Worm (Caenorhabditis elegans): ENCODE data around the gene T09F5.20.

Gene T09F5.20

DNA sequence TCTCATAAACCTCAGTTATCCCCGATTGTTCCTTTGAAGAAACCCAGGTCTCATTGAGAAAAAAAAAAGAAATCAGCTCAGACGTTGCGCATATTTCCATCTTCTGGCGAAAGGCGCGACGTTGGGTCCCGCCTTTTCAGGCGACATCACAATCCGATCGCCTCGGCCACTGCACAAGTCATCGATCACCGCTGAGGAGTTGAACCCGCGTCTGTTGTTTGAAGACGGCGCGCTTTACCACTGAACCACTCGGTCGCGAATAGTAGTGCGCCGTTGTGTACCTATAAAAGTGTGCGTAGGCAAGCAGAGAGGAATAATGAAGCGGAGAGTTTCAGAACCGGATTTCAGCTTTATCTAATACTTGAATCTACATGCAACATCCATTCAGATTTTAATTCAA, 43.2 kb upstream of the T09F5.20 start, which contains the start of gene Y75B12B.11:
Gene Y75B12B.11 (plus strand): TSS at position 394 of the 400 bp plus-strand sequence.
- TF ChIP-seq ceh-8 (GFP tag; optimal IDR thresholded peaks at IDR 0.05) (no peak), mab-9 (GFP tag; IDR thresholded peaks at IDR 0.05) (no peak), lin-35 (GFP tag; optimal IDR thresholded peaks at IDR 0.05) (peak; percentile 73 to 89), zip-4 (GFP tag; optimal IDR thresholded peaks at IDR 0.05) (peak; percentile 29), sptf-1 (tag; optimal IDR thresholded peaks at IDR 0.05) (no peak), sox-4 (tag; optimal IDR thresholded peaks at IDR 0.05) (no peak), snpc-4 (tag; optimal IDR thresholded peaks at IDR 0.05) (peak; percentile 56), hlh-17 (GFP tag; optimal IDR thresholded peaks at IDR 0.05; ENCODE audit: borderline replicate concordance) (no peak), unc-98 (GFP tag; IDR thresholded peaks at IDR 0.05) (no peak), dsc-1 (tag; optimal IDR thresholded peaks at IDR 0.05) (peak; percentile 66), ceh-82 (tag; optimal IDR thresholded peaks at IDR 0.05) (peak; percentile 33 to 64 (median 37)), nhr-77 (tag; optimal IDR thresholded peaks at IDR 0.05) (peak; percentile 45), fos-1 (tag; optimal IDR thresholded peaks at IDR 0.05) (peak; percentile 16), ceh-90 (tag; optimal IDR thresholded peaks at IDR 0.05) (no peak), vab-15 (tag; optimal IDR thresholded peaks at IDR 0.05) (peak; percentile 20), efl-3 (GFP tag; optimal IDR thresholded peaks at IDR 0.05) (no peak), dpl-1 (GFP tag; optimal IDR thresholded peaks at IDR 0.05) (peak; percentile 60 to 72 (median 70)), irx-1 (tag; optimal IDR thresholded peaks at IDR 0.05) (peak; percentile 28), aha-1 (tag; optimal IDR thresholded peaks at IDR 0.05) (no peak), nhr-12 (tag; optimal IDR thresholded peaks at IDR 0.05) (no peak), elt-3 (tag; optimal IDR thresholded peaks at IDR 0.05) (peak in 2 of 6 experiments; percentile 46 to 48), nhr-11 (tag; optimal IDR thresholded peaks at IDR 0.05) (no peak), hlh-4 (tag; optimal IDR thresholded peaks at IDR 0.05) (no peak), zag-1 (tag; optimal IDR thresholded peaks at IDR 0.05) (no peak), mdl-1 (tag; optimal IDR thresholded peaks at IDR 0.05) (peak in 1 of 2 experiments; percentile 51), nhr-237 (tag; optimal IDR thresholded peaks at IDR 0.05) (no peak), rnt-1 (tag; optimal IDR thresholded peaks at IDR 0.05) (peak; percentile 85), Y116A8C.19 (tag; optimal IDR thresholded peaks at IDR 0.05; ENCODE audit: borderline replicate concordance) (no peak), ceh-63 (GFP tag; optimal IDR thresholded peaks at IDR 0.05) (no peak), nhr-90 (tag; optimal IDR thresholded peaks at IDR 0.05; ENCODE audit: poor library complexity) (peak; percentile 75), nhr-19 (GFP tag; conservative IDR thresholded peaks at IDR 0.05) (peak; percentile 71), C16A3.4 (tag; optimal IDR thresholded peaks at IDR 0.05) (peak; percentile 69), skn-1 (tag; optimal IDR thresholded peaks at IDR 0.05) (peak; percentile 67), ama-1 (optimal IDR thresholded peaks at IDR 0.05) (peak; percentile 86), lin-39 (tag; optimal IDR thresholded peaks at IDR 0.05) (no peak), lin-13 (GFP tag; optimal IDR thresholded peaks at IDR 0.05) (peak; percentile 34), elt-2 (tag; optimal IDR thresholded peaks at IDR 0.05) (peak; percentile 57), tlp-1 (tag; optimal IDR thresholded peaks at IDR 0.05) (no peak), grh-1 (GFP tag; IDR thresholded peaks at IDR 0.05) (peak; percentile 43; the same call in 1 of the 2 replicates), nhr-47 (tag; optimal IDR thresholded peaks at IDR 0.05) (peak; percentile 83), pax-3 (tag; optimal IDR thresholded peaks at IDR 0.05) (peak; percentile 86), aly-2 (tag; optimal IDR thresholded peaks at IDR 0.05) (no peak), ceh-88 (GFP tag; IDR thresholded peaks at IDR 0.05) (no peak), nhr-84 (tag; optimal IDR thresholded peaks at IDR 0.05) (no peak), blmp-1 (tag; optimal IDR thresholded peaks at IDR 0.05) (no peak), fkh-8 (tag; optimal IDR thresholded peaks at IDR 0.05) (peak; percentile 88), sup-37 (GFP tag; optimal IDR thresholded peaks at IDR 0.05) (no peak), snu-23 (GFP tag; optimal IDR thresholded peaks at IDR 0.05) (peak; percentile 78), unc-62 (GFP tag; optimal IDR thresholded peaks at IDR 0.05) (no peak), egl-13 (tag; optimal IDR thresholded peaks at IDR 0.05) (no peak), jun-1 (tag; optimal IDR thresholded peaks at IDR 0.05) (peak; percentile 45), nhr-85 (tag) (peak; percentile 82), F16B12.6 (tag; optimal IDR thresholded peaks at IDR 0.05) (peak; percentile 34), C04F5.9 (tag; optimal IDR thresholded peaks at IDR 0.05) (peak; percentile 24)
